Worm (Caenorhabditis elegans): Measurements from ENCODE around the gene srab-23.

srab-23 gene

ce11 chrV:2067985-2068499, 32.6 kb upstream of the srab-23 start, which contains the start of gene lbp-9 (continued):
- TF ChIP-seq sea-2 (GFP tag; IDR thresholded peaks at IDR 0.05) (no peak), madf-10 (tag; optimal IDR thresholded peaks at IDR 0.05) (peak; percentile 34), zim-3 (tag; optimal IDR thresholded peaks at IDR 0.05) (peak; percentile 33), tbp1 (GFP tag; optimal IDR thresholded peaks at IDR 0.05) (peak; percentile 40), B0035.1 (tag; optimal IDR thresholded peaks at IDR 0.05) (no peak), chd-7 (tag; optimal IDR thresholded peaks at IDR 0.05) (peak; percentile 36), mcd-1 (GFP tag; IDR thresholded peaks at IDR 0.05) (peak; percentile 19; the same call in 1 of the 2 replicates), Y79H2A.3 (GFP tag; conservative IDR thresholded peaks at IDR 0.05) (peak; percentile 71; the same call in 1 of the 2 replicates), gei-17 (GFP tag; optimal IDR thresholded peaks at IDR 0.05) (peak; percentile 1), egrh-3 (GFP tag; IDR thresholded peaks at IDR 0.05) (peak; percentile 41), Y53G8AR.9 (GFP tag; conservative IDR thresholded peaks at IDR 0.05) (no peak), athp-1 (tag; optimal IDR thresholded peaks at IDR 0.05) (peak; percentile 0), ztf-26 (tag; optimal IDR thresholded peaks at IDR 0.05) (no peak), C06A6.2 (GFP tag; conservative IDR thresholded peaks at IDR 0.05) (0 out of 2 replicates have a peak, but pooled peaks have one; percentile 34), ztf-18 (tag; optimal IDR thresholded peaks at IDR 0.05) (peak; percentile 44), hsf-1 (GFP tag; IDR thresholded peaks at IDR 0.05) (peak; percentile 77), let-607 (tag; optimal IDR thresholded peaks at IDR 0.05) (peak in 1 of 2 experiments; percentile 30), pbrm-1 (GFP tag; IDR thresholded peaks at IDR 0.05) (0 out of 2 replicates have a peak, but pooled peaks have one; percentile 67), attf-5 (GFP tag; optimal IDR thresholded peaks at IDR 0.05) (peak; percentile 79), repo-1 (tag; optimal IDR thresholded peaks at IDR 0.05) (no peak), egl-44 (GFP tag; IDR thresholded peaks at IDR 0.05) (peak; percentile 43; the same call in 1 of the 2 replicates), bed-2 (GFP tag; IDR thresholded peaks at IDR 0.05) (no peak), cebp-1 (GFP tag; IDR thresholded peaks at IDR 0.05) (peak; percentile 67), cebp-1 (tag; optimal IDR thresholded peaks at IDR 0.05) (peak; percentile 96), nfyb-1 (GFP tag; IDR thresholded peaks at IDR 0.05) (0 out of 2 replicates have a peak, but pooled peaks have one; percentile 46), F23B12.7 (tag; optimal IDR thresholded peaks at IDR 0.05; ENCODE audit: insufficient read depth) (no peak), K12H6.12 (tag; optimal IDR thresholded peaks at IDR 0.05) (peak; percentile 61), B0336.3 (GFP tag; IDR thresholded peaks at IDR 0.05) (peak; percentile 38; the same call in 1 of the 2 replicates), ceh-40 (GFP tag; IDR thresholded peaks at IDR 0.05) (peak; percentile 80), ceh-79 (tag; optimal IDR thresholded peaks at IDR 0.05) (no peak), lin-54 (GFP tag; optimal IDR thresholded peaks at IDR 0.05) (peak; percentile 51), hlh-26 (GFP tag; conservative IDR thresholded peaks at IDR 0.05) (no peak), madf-3 (GFP tag; IDR thresholded peaks at IDR 0.05) (no peak), hmg-1.2 (GFP tag; IDR thresholded peaks at IDR 0.05) (peak; percentile 76; the same call in 1 of the 2 replicates)

- TF ChIP-seq hrde-1 (tag; optimal IDR thresholded peaks at IDR 0.05; ENCODE audit: borderline replicate concordance) (no peak), F39B2.1 (GFP tag; IDR thresholded peaks at IDR 0.05) (no peak), ceh-91 (GFP tag; IDR thresholded peaks at IDR 0.05) (peak; percentile 90), nhr-120 (GFP tag; IDR thresholded peaks at IDR 0.05) (no peak), ZK185.1 (tag; optimal IDR thresholded peaks at IDR 0.05; ENCODE audit: poor library complexity, severe bottlenecking) (no peak), zfh-2 (GFP tag; conservative IDR thresholded peaks at IDR 0.05) (no peak), Y79H2A.3 (GFP tag; conservative IDR thresholded peaks at IDR 0.05) (no peak), Y67H2A.10 (GFP tag; conservative IDR thresholded peaks at IDR 0.05) (0 out of 2 replicates have a peak, but pooled peaks have one; percentile 30), mxl-1 (tag; optimal IDR thresholded peaks at IDR 0.05) (no peak), madf-8 (GFP tag; conservative IDR thresholded peaks at IDR 0.05) (peak; percentile 72), lin-35 (GFP tag; optimal IDR thresholded peaks at IDR 0.05) (no peak), sdz-38 (tag; optimal IDR thresholded peaks at IDR 0.05) (no peak), nfya-2 (GFP tag; IDR thresholded peaks at IDR 0.05) (no peak), F57C9.4 (tag; optimal IDR thresholded peaks at IDR 0.05) (no peak), lag-1 (GFP tag; IDR thresholded peaks at IDR 0.05) (no peak), Y53G8AR.9 (GFP tag; conservative IDR thresholded peaks at IDR 0.05) (no peak), mes-4 (tag; optimal IDR thresholded peaks at IDR 0.05) (no peak)
Measured at ce11 chrV:2067419-2067818, 32.0 kb upstream of the srab-23 start.

Data from whole organism, young adult.